Fruit fly (Drosophila melanogaster) whole organism, embryonic: ENCODE results near the gene CG9674.

Experiments used
- Ada2b ChIP-seq: fragments of 200-800 bp; sonication (Bioruptor generic); IDR thresholded peaks from 2 replicates; pipeline ENCODE4 v1.3.6; 2022; ENCODE audit warnings: missing biosample characterization, missing genetic modification characterization
- Asciz ChIP-seq: fragments of 200-800 bp; sonication (Bioruptor generic); optimal IDR thresholded peaks from 2 replicates; lab custom pipeline; 2017; ENCODE audit warnings: missing biosample characterization, mild to moderate bottlenecking, missing genetic modification characterization, missing genetic modification reagents
- B-H1 ChIP-seq: fragments of 200-800 bp; sonication (Bioruptor generic); IDR thresholded peaks from 3 replicates; pipeline ENCODE4 v1.3.6; 2022; ENCODE audit warnings: missing biosample characterization, missing genetic modification characterization
- CG10543 ChIP-seq: fragments of 200-800 bp; sonication (Bioruptor generic); optimal IDR thresholded peaks from 3 replicates; lab custom pipeline; 2017; ENCODE audit warnings: missing biosample characterization, mild to moderate bottlenecking, missing genetic modification characterization, moderate library complexity
- CG11398 ChIP-seq: fragments of 200-800 bp; sonication (Bioruptor generic); optimal IDR thresholded peaks from 2 replicates; lab custom pipeline; 2016; ENCODE audit warnings: missing biosample characterization, missing genetic modification characterization
- CG11695 ChIP-seq: fragments of 200-800 bp; sonication (Bioruptor generic); IDR thresholded peaks from 3 replicates; pipeline ENCODE4 v1.3.6; 2022; ENCODE audit warnings: missing biosample characterization, missing genetic modification characterization
- CG12744 ChIP-seq: fragments of 200-800 bp; sonication (Bioruptor generic); optimal IDR thresholded peaks from 2 replicates; lab custom pipeline; 2016; ENCODE audit warnings: missing biosample characterization, missing genetic modification characterization
- CG13775 ChIP-seq: fragments of 200-800 bp; sonication (Bioruptor generic); optimal IDR thresholded peaks from 3 replicates; lab custom pipeline; 2017; ENCODE audit warnings: missing biosample characterization, mild to moderate bottlenecking, missing genetic modification characterization
- CG13894 ChIP-seq: fragments of 200-800 bp; sonication (Bioruptor generic); optimal IDR thresholded peaks from 3 replicates; lab custom pipeline; 2018; ENCODE audit warnings: missing biosample characterization, mild to moderate bottlenecking, missing genetic modification characterization, moderate library complexity
- CG15601 ChIP-seq: fragments of 200-800 bp; sonication (Bioruptor generic); optimal IDR thresholded peaks from 3 replicates; lab custom pipeline; 2019; ENCODE audit warnings: missing biosample characterization, mild to moderate bottlenecking, missing genetic modification characterization, moderate library complexity
- CG16813 ChIP-seq: fragments of 200-800 bp; sonication (Bioruptor generic); IDR thresholded peaks from 3 replicates; pipeline ENCODE4 v1.3.6; 2022; ENCODE audit warnings: missing biosample characterization, missing genetic modification characterization; ENCODE audit not compliant: partially characterized antibody
- CG18476 ChIP-seq: fragments of 200-800 bp; sonication (Bioruptor generic); optimal IDR thresholded peaks from 2 replicates; lab custom pipeline; 2016; ENCODE audit warnings: missing biosample characterization, mild to moderate bottlenecking, missing genetic modification characterization
- CG18619 ChIP-seq: fragments of 200-800 bp; sonication (Bioruptor generic); optimal IDR thresholded peaks from 3 replicates; lab custom pipeline; 2017; ENCODE audit warnings: missing biosample characterization, mild to moderate bottlenecking, missing genetic modification characterization
- CG18764 ChIP-seq: fragments of 200-800 bp; sonication (Bioruptor generic); optimal IDR thresholded peaks from 3 replicates; lab custom pipeline; 2016; ENCODE audit warnings: missing biosample characterization, missing genetic modification characterization
- CG2712 ChIP-seq: fragments of 200-800 bp; optimal IDR thresholded peaks from 3 replicates; lab custom pipeline; 2019; ENCODE audit warnings: missing biosample characterization, mild to moderate bottlenecking, missing genetic modification characterization, moderate library complexity
- CG2875 ChIP-seq: fragments of 200-800 bp; sonication (Bioruptor generic); optimal IDR thresholded peaks from 2 replicates; lab custom pipeline; 2017; ENCODE audit warnings: missing biosample characterization, mild to moderate bottlenecking, missing genetic modification characterization, missing genetic modification reagents
- CG2889 ChIP-seq: fragments of 200-800 bp; sonication (Bioruptor generic); IDR thresholded peaks from 3 replicates; pipeline ENCODE4 v1.3.6; 2022; ENCODE audit warnings: missing biosample characterization, missing genetic modification characterization
- CG30020 ChIP-seq: fragments of 200-800 bp; optimal IDR thresholded peaks from 2 replicates; lab custom pipeline; 2019; ENCODE audit warnings: missing biosample characterization, mild to moderate bottlenecking, missing genetic modification characterization, moderate library complexity
- CG31224 ChIP-seq: fragments of 200-800 bp; sonication (Bioruptor generic); IDR thresholded peaks from 2 replicates; pipeline ENCODE4 v1.3.6; 2022; ENCODE audit warnings: missing biosample characterization, missing genetic modification characterization
- CG32532 ChIP-seq: fragments of 200-800 bp; sonication (Bioruptor generic); IDR thresholded peaks from 2 replicates; pipeline ENCODE4 v1.3.6; 2022; ENCODE audit warnings: missing biosample characterization, missing genetic modification characterization
- CG32767 ChIP-seq: fragments of 200-800 bp; sonication (Bioruptor generic); IDR thresholded peaks from 2 replicates; pipeline ENCODE4 v1.3.6; 2022; ENCODE audit warnings: missing biosample characterization, missing genetic modification characterization
- CG6654 ChIP-seq: fragments of 200-800 bp; sonication (Bioruptor generic); optimal IDR thresholded peaks from 2 replicates; lab custom pipeline; 2017; ENCODE audit warnings: missing biosample characterization, mild to moderate bottlenecking, missing genetic modification characterization
- Deaf1 ChIP-seq: fragments of 200-800 bp; optimal IDR thresholded peaks from 3 replicates; lab custom pipeline; 2019; ENCODE audit warnings: missing biosample characterization, mild to moderate bottlenecking, missing genetic modification characterization, moderate library complexity
- Doc2 ChIP-seq: fragments of 200-800 bp; sonication (Bioruptor generic); IDR thresholded peaks from 2 replicates; pipeline ENCODE4 v1.3.6; 2022; ENCODE audit warnings: missing biosample characterization, missing genetic modification characterization
- Dp ChIP-seq: fragments of 200-800 bp; sonication (Bioruptor generic); optimal IDR thresholded peaks from 2 replicates; lab custom pipeline; 2018; ENCODE audit warnings: missing biosample characterization, mild to moderate bottlenecking, missing genetic modification characterization, moderate library complexity
- E2f1 ChIP-seq: fragments of 200-800 bp; sonication (Bioruptor generic); IDR thresholded peaks from 2 replicates; pipeline ENCODE4 v1.3.6; 2022; ENCODE audit warnings: missing biosample characterization, missing genetic modification characterization
- HLH54F ChIP-seq: fragments of 200-800 bp; sonication (Bioruptor generic); optimal IDR thresholded peaks from 3 replicates; lab custom pipeline; 2016; ENCODE audit warnings: missing biosample characterization, missing genetic modification characterization
- MBD-R2 ChIP-seq: fragments of 200-800 bp; sonication (Bioruptor generic); IDR thresholded peaks from 2 replicates; pipeline ENCODE4 v1.3.6; 2022; ENCODE audit warnings: missing biosample characterization, missing genetic modification characterization
- Med ChIP-seq: fragments of 200-800 bp; sonication (Bioruptor generic); peaks from one replicate; lab custom pipeline; 2016; ENCODE audit warnings: missing biosample characterization, missing genetic modification characterization, mild to moderate bottlenecking, inconsistent platforms, moderate library complexity
- Mrtf ChIP-seq: fragments of 200-800 bp; sonication (Bioruptor generic); IDR thresholded peaks from 3 replicates; pipeline ENCODE4 v1.3.6; 2022; ENCODE audit warnings: missing biosample characterization, missing genetic modification characterization
- NC2β ChIP-seq: fragments of 200-800 bp; sonication (Bioruptor generic); optimal IDR thresholded peaks from 2 replicates; lab custom pipeline; 2016; ENCODE audit warnings: missing biosample characterization, missing genetic modification characterization
- Oaz ChIP-seq: fragments of 200-800 bp; sonication (Bioruptor generic); IDR thresholded peaks from 2 replicates; pipeline ENCODE4 v1.3.6; 2022; ENCODE audit warnings: missing biosample characterization, missing genetic modification characterization
- Spps ChIP-seq: fragments of 200-800 bp; sonication (Bioruptor generic); optimal IDR thresholded peaks from 2 replicates; lab custom pipeline; 2018; ENCODE audit warnings: missing biosample characterization, mild to moderate bottlenecking, missing genetic modification characterization
- TFAM ChIP-seq: fragments of 200-800 bp; sonication (Bioruptor generic); optimal IDR thresholded peaks from 2 replicates; lab custom pipeline; 2017; ENCODE audit warnings: missing biosample characterization, missing genetic modification characterization, inconsistent platforms
- Taf1 ChIP-seq: fragments of 200-800 bp; sonication (Bioruptor generic); IDR thresholded peaks from 2 replicates; pipeline ENCODE4 v1.3.6; 2022; ENCODE audit warnings: missing biosample characterization, missing genetic modification characterization
- abd-A ChIP-seq: fragments of 200-800 bp; sonication (Bioruptor generic); optimal IDR thresholded peaks from 3 replicates; lab custom pipeline; 2019; ENCODE audit warnings: missing biosample characterization, mild to moderate bottlenecking, missing genetic modification characterization, moderate library complexity
- az2 ChIP-seq: fragments of 200-800 bp; sonication (Bioruptor generic); optimal IDR thresholded peaks from 3 replicates; lab custom pipeline; 2016; ENCODE audit warnings: missing biosample characterization, missing genetic modification characterization
- ems ChIP-seq: fragments of 200-800 bp; sonication (Bioruptor generic); optimal IDR thresholded peaks from 3 replicates; lab custom pipeline; 2016; ENCODE audit warnings: missing biosample characterization, missing genetic modification characterization
- eyg ChIP-seq: fragments of 200-800 bp; sonication (Bioruptor generic); optimal IDR thresholded peaks from 3 replicates; lab custom pipeline; 2016; ENCODE audit warnings: missing biosample characterization, missing genetic modification characterization
- grau ChIP-seq: fragments of 200-800 bp; optimal IDR thresholded peaks from 3 replicates; lab custom pipeline; 2019; ENCODE audit warnings: missing biosample characterization, mild to moderate bottlenecking, missing genetic modification characterization, moderate library complexity
- grn ChIP-seq: fragments of 200-800 bp; sonication (Bioruptor generic); optimal IDR thresholded peaks from 3 replicates; lab custom pipeline; 2017; ENCODE audit warnings: missing biosample characterization, missing genetic modification characterization
- gro ChIP-seq: fragments of 200-800 bp; sonication (Bioruptor generic); optimal IDR thresholded peaks from 2 replicates; lab custom pipeline; 2016; ENCODE audit warnings: missing biosample characterization, missing genetic modification characterization
- hb ChIP-seq: fragments of 200-800 bp; sonication (Bioruptor generic); IDR thresholded peaks from 3 replicates; pipeline ENCODE4 v1.3.6; 2022; ENCODE audit warnings: missing biosample characterization, missing genetic modification characterization; ENCODE audit not compliant: partially characterized antibody
- ind ChIP-seq: fragments of 200-800 bp; sonication (Bioruptor generic); optimal IDR thresholded peaks from 3 replicates; lab custom pipeline; 2016; ENCODE audit warnings: missing biosample characterization, missing genetic modification characterization
- knrl ChIP-seq: fragments of 200-800 bp; sonication (Bioruptor generic); IDR thresholded peaks from 3 replicates; pipeline ENCODE4 v1.3.6; 2022; ENCODE audit warnings: missing biosample characterization, missing genetic modification characterization; ENCODE audit not compliant: partially characterized antibody
- lov ChIP-seq, 2 experiments: fragments of 200-800 bp in 1 of 2; fragments of >200 bp in 1 of 2; sonication (Bioruptor generic) in 1 of 2; IDR thresholded peaks in 1 of 2; optimal IDR thresholded peaks in 1 of 2; 2 replicates in 1 of 2; 3 replicates in 1 of 2; pipeline versions ENCODE4 v1.3.6 to Lab custom; 2017 to 2022; ENCODE audit warnings: missing biosample characterization in 1 of 2, missing genetic modification characterization in 1 of 2
- odd ChIP-seq: fragments of 200-800 bp; sonication (Bioruptor generic); optimal IDR thresholded peaks from 2 replicates; lab custom pipeline; 2017; ENCODE audit warnings: missing biosample characterization, mild to moderate bottlenecking, missing genetic modification characterization
- sens-2 ChIP-seq: fragments of 200-800 bp; sonication (Bioruptor generic); IDR thresholded peaks from 2 replicates; pipeline ENCODE4 v1.3.6; 2022; ENCODE audit warnings: missing biosample characterization, missing genetic modification characterization
- sug ChIP-seq: fragments of 200-800 bp; optimal IDR thresholded peaks from 2 replicates; lab custom pipeline; 2019; ENCODE audit warnings: missing biosample characterization, mild to moderate bottlenecking, missing genetic modification characterization, moderate library complexity
- tgo ChIP-seq: fragments of 200-800 bp; sonication (Bioruptor generic); IDR thresholded peaks from 3 replicates; pipeline ENCODE4 v1.3.6; 2022; ENCODE audit warnings: missing biosample characterization, missing genetic modification characterization
- trem ChIP-seq: fragments of 200-800 bp; optimal IDR thresholded peaks from 3 replicates; lab custom pipeline; 2019; ENCODE audit warnings: missing biosample characterization, mild to moderate bottlenecking, missing genetic modification characterization, moderate library complexity
- zfh1 ChIP-seq: fragments of 200-800 bp; sonication (Bioruptor generic); IDR thresholded peaks from 3 replicates; pipeline ENCODE4 v1.3.6; 2022; ENCODE audit warnings: missing biosample characterization, missing genetic modification characterization

Gene CG9674

DNA sequence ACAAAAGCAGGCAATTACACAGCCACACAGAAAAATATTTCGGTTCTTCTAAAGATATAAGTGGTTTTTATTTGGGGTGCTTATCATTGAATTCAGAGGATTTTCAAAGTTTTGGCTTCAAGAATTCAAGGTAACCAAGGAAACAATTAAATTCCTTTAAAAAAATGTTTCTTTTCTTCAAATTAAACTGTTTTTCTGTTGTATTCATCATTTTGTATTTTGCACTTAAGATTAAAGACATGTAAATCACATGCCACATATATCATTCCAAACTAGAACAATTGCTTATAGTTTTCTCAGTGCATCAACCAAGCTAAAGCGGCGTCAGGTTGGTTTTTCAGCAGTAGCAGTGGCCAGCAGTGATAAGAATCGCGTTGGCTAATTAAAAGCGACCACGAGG, 33.0 kb upstream of the CG9674 start (continued):
- TF ChIP-seq az2 (GFP tag; lab: Kevin White, UChicago) (no peak), CG18476 (GFP tag; lab: Kevin White, UChicago) (no peak), CG18619 (GFP tag; lab: Kevin White, UChicago) (no peak), knrl (no peak), CG16813 (GFP tag; lab: Robert Waterston, UW) (no peak), CG2889 (no peak), ems (GFP tag; lab: Kevin White, UChicago) (peak; percentile 20), odd (GFP tag; lab: Kevin White, UChicago) (no peak), Mrtf (GFP tag; lab: Robert Waterston, UW) (no peak), Spps (no peak), Doc2 (GFP tag; lab: Robert Waterston, UW) (no peak), Asciz (no peak), grau (tag; lab: Kevin White, UChicago) (peak; percentile 47), NC2β (no peak), CG11695 (GFP tag; lab: Robert Waterston, UW) (peak; percentile 69), zfh1 (GFP tag; lab: Robert Waterston, UW) (no peak), CG30020 (tag; lab: Kevin White, UChicago) (no peak), sens-2 (GFP tag; lab: Robert Waterston, UW) (no peak), Med (peak; percentile 75), tgo (peak; percentile 22; the same call in 2 of the 3 replicates), MBD-R2 (GFP tag; lab: Robert Waterston, UW) (no peak), lov (optimal IDR thresholded peaks at IDR 0.05; lab: Kevin White, UChicago) (no peak), lov (GFP tag; IDR thresholded peaks at IDR 0.05; lab: Robert Waterston, UW) (no peak), CG18764 (GFP tag; lab: Kevin White, UChicago) (no peak), CG13894 (tag; lab: Kevin White, UChicago) (no peak), CG13775 (no peak), sug (tag; lab: Kevin White, UChicago) (peak; percentile 17), B-H1 (GFP tag; lab: Robert Waterston, UW) (no peak; the same call in 2 of the 3 replicates), Ada2b (0 out of 2 replicates have a peak, but pooled peaks have one; percentile 11), CG11398 (no peak), hb (GFP tag; lab: Robert Waterston, UW) (no peak), trem (no peak), Deaf1 (no peak), eyg (no peak), Taf1 (GFP tag; lab: Robert Waterston, UW) (no peak), abd-A (tag; lab: Kevin White, UChicago) (no peak), CG10543 (peak; percentile 23), CG2712 (tag; lab: Kevin White, UChicago) (no peak), TFAM (GFP tag; lab: Kevin White, UChicago) (no peak), CG31224 (GFP tag; lab: Robert Waterston, UW) (no peak), CG2875 (GFP tag; lab: Kevin White, UChicago) (no peak), gro (GFP tag; lab: Kevin White, UChicago) (no peak), CG6654 (GFP tag; lab: Kevin White, UChicago) (no peak), Dp (GFP tag; lab: Kevin White, UChicago) (no peak), CG32767 (GFP tag; lab: Robert Waterston, UW) (no peak), CG32532 (GFP tag; lab: Robert Waterston, UW) (no peak), CG12744 (GFP tag; lab: Kevin White, UChicago) (no peak), CG15601 (tag; lab: Kevin White, UChicago) (no peak), Oaz (GFP tag; lab: Robert Waterston, UW) (peak; percentile 29; the same call in 1 of the 2 replicates), grn (GFP tag; lab: Kevin White, UChicago) (peak; percentile 17), E2f1 (peak; percentile 54), ind (GFP tag; lab: Kevin White, UChicago) (no peak), HLH54F (GFP tag; lab: Kevin White, UChicago) (no peak)
